Worm (Caenorhabditis elegans) whole organism, midembryonic: ENCODE data around the gene sec-16A.2.
"Not testable (repeated sequence)": the region's sequence is repeated elsewhere in the genome, so short reads cannot be mapped to it uniquely, and the experiment has no call there.

Source experiments
- T22C8.4 ChIP-seq: fragments of 200-800 bp; sonication (Bioruptor generic); IDR thresholded peaks from 2 replicates; pipeline ENCODE4 v1.3.6; 2022; ENCODE audit warnings: missing genetic modification characterization, missing compliant biosample characterization
- cog-1 ChIP-seq: sonication (generic microtip); optimal IDR thresholded peaks from 2 replicates; lab custom pipeline; 2016; ENCODE audit warnings: missing genetic modification characterization, missing compliant biosample characterization
- flt-1 ChIP-seq: fragments of 200-800 bp; sonication (Bioruptor generic); IDR thresholded peaks from 2 replicates; pipeline ENCODE4 v1.3.6; 2022; ENCODE audit warnings: missing genetic modification characterization, missing compliant biosample characterization
- klf-2 ChIP-seq: fragments of 200-800 bp; sonication (Bioruptor generic); conservative IDR thresholded peaks from 2 replicates; pipeline ENCODE4 v1.3.6; 2022; ENCODE audit warnings: missing genetic modification reagents, missing genetic modification characterization, missing compliant biosample characterization
- med-1 ChIP-seq: sonication (generic microtip); optimal IDR thresholded peaks from 2 replicates; lab custom pipeline; 2017; ENCODE audit warnings: missing genetic modification characterization, mild to moderate bottlenecking, missing compliant biosample characterization, antibody characterized with exemption, missing genetic modification reagents; ENCODE audit not compliant: insufficient read depth
- ref-1 ChIP-seq: fragments of 200-800 bp; sonication (Bioruptor generic); conservative IDR thresholded peaks from 2 replicates; pipeline ENCODE4 v1.3.6; 2022; ENCODE audit warnings: missing genetic modification reagents, missing genetic modification characterization, missing compliant biosample characterization
- tab-1 ChIP-seq: fragments of 200-800 bp; sonication (Bioruptor generic); IDR thresholded peaks from 2 replicates; pipeline ENCODE4 v1.3.6; 2022; ENCODE audit warnings: missing genetic modification characterization, missing compliant biosample characterization
- ztf-23 ChIP-seq: fragments of 200-800 bp; sonication (Bioruptor generic); IDR thresholded peaks from 2 replicates; pipeline ENCODE4 v1.3.6; 2022; ENCODE audit warnings: missing genetic modification reagents, missing genetic modification characterization, missing compliant biosample characterization
- ztf-29 ChIP-seq: fragments of 200-800 bp; sonication (Bioruptor generic); IDR thresholded peaks from 2 replicates; pipeline ENCODE4 v1.3.6; 2022; ENCODE audit warnings: missing genetic modification reagents, missing genetic modification characterization, missing compliant biosample characterization

Gene sec-16A.2

DNA sequence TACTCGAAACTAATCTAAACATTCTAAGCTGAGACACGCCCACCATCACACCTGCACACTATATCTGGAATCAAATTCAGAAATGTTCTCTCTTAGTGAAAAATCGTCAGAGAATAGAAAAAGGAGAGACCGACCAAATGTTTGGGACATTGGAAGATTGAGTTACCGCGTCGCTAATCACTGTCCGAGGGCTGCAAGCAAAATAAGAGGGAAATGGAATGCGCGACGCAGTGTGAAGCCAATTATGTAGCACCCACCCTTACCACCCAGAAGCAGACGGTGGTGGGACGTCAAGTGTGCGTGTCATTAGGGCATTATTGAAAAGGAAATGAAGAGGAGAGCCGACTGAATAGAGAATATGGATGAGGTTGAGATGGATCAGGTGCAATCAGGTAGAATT is 24.5 kb downstream of the sec-16A.2 start:
- no peak for TF ChIP-seq klf-2 (GFP tag; lab: Robert Waterston, UW)
- no peak for TF ChIP-seq flt-1
- no peak for TF ChIP-seq cog-1 (tag; lab: Kevin White, UChicago)
- TF ChIP-seq ztf-23 (GFP tag; lab: Robert Waterston, UW), result no peak
- TF ChIP-seq tab-1 (GFP tag; lab: Robert Waterston, UW), result no peak
- no peak for TF ChIP-seq med-1
- no peak for TF ChIP-seq ztf-29 (GFP tag; lab: Robert Waterston, UW)
- TF ChIP-seq T22C8.4 (GFP tag; lab: Robert Waterston, UW), result no peak
- no peak for TF ChIP-seq ref-1

ce11 chrX:8318950-8319349 is 31.9 kb downstream of the sec-16A.2 start, which contains the start of gene srh-11:
Gene srh-11, minus strand, starts transcription at chrX:8319050.
- TF ChIP-seq T22C8.4 (GFP tag; lab: Robert Waterston, UW) (no peak), cog-1 (tag; lab: Kevin White, UChicago) (no peak), ztf-23 (GFP tag; lab: Robert Waterston, UW) (no peak), flt-1 (no peak), med-1 (no peak), ztf-29 (GFP tag; lab: Robert Waterston, UW) (no peak), ref-1 (no peak), klf-2 (GFP tag; lab: Robert Waterston, UW) (no peak), tab-1 (GFP tag; lab: Robert Waterston, UW) (no peak)

ce11 chrX:8320889-8321288 is 33.8 kb downstream of the sec-16A.2 start, which contains the start of gene pqn-57:
Gene pqn-57, minus strand, starts transcription at chrX:8320989.
- TF ChIP-seq ztf-23 (GFP tag; lab: Robert Waterston, UW) (no peak), tab-1 (GFP tag; lab: Robert Waterston, UW) (no peak), ref-1 (no peak), klf-2 (GFP tag; lab: Robert Waterston, UW) (no peak), T22C8.4 (GFP tag; lab: Robert Waterston, UW) (no peak)

ce11 chrX:8321811-8322210 is 34.8 kb downstream of the sec-16A.2 start, which contains the start of gene abu-9:
Gene abu-9, plus strand, starts transcription at chrX:8322111.
- TF ChIP-seq flt-1; tab-1 (GFP tag; lab: Robert Waterston, UW); med-1: not testable (repeated sequence)

DNA sequence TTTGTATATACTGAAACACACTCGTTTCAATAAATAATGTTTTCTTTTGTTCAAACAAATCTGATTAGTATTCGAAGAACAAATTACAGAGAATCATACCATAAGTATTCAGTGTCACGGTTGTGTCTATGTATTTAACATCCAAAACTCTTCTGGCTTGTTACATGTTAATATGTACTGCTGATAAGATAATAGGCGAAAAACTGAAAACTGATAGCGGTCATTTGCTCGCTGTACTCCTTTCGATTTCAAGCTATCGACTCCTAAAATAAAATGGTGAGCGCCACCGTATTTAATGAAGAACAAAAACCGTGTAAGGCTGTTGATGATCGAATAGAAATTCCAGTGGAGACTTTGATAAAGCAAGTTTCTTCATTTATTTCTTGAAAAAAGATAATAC is 36.3 kb downstream of the sec-16A.2 start, which contains the start of gene R09F10.1:
Gene R09F10.1, plus strand, starts transcription at position 222 of the 400 bp plus-strand sequence.
- TF ChIP-seq T22C8.4 (GFP tag; lab: Robert Waterston, UW), result no peak
- TF ChIP-seq med-1, result no peak
- TF ChIP-seq cog-1 (tag; lab: Kevin White, UChicago), result no peak
- no peak for TF ChIP-seq klf-2 (GFP tag; lab: Robert Waterston, UW)
- TF ChIP-seq ref-1, result no peak
- no peak for TF ChIP-seq flt-1
- no peak for TF ChIP-seq tab-1 (GFP tag; lab: Robert Waterston, UW)
- TF ChIP-seq ztf-23 (GFP tag; lab: Robert Waterston, UW), result no peak
- no peak for TF ChIP-seq ztf-29 (GFP tag; lab: Robert Waterston, UW)

ce11 chrX:8326394-8326793 is 39.3 kb downstream of the sec-16A.2 start, which contains the start of gene R09F10.8:
Gene R09F10.8, minus strand, starts transcription at chrX:8326451.
- TF ChIP-seq ztf-23 (GFP tag; lab: Robert Waterston, UW) (no peak), med-1 (no peak), ref-1 (no peak), cog-1 (tag; lab: Kevin White, UChicago) (no peak), flt-1 (no peak), T22C8.4 (GFP tag; lab: Robert Waterston, UW) (no peak), ztf-29 (GFP tag; lab: Robert Waterston, UW) (no peak), klf-2 (GFP tag; lab: Robert Waterston, UW) (no peak), tab-1 (GFP tag; lab: Robert Waterston, UW) (no peak)

DNA sequence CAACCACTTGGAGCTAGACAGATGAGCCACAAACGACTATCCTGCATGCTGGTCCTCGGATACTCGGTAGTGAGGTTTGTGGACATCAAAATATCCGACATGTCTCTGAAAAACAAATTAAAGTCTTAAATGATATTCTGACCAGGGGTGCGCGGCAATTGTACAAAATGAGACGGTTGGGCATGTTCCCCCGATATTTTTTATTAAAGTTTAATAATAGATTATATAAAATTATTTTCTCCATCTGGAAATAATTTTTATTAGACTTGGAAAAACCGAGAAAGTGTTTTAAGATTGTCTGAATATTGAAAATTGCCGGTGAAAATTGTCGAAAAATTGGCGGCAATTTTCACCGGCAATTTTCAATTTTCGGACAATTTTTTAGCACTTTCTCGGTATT is 40.8 kb downstream of the sec-16A.2 start, which contains the start of gene F55E10.4:
Gene F55E10.4, minus strand, starts transcription at position 101 of the 400 bp plus-strand sequence.
- TF ChIP-seq ztf-29 (GFP tag; lab: Robert Waterston, UW) (no peak), cog-1 (tag; lab: Kevin White, UChicago) (no peak), med-1 (no peak)

ce11 chrX:8340393-8340792 is 53.3 kb downstream of the sec-16A.2 start, which contains the start of gene F55E10.2:
Gene F55E10.2, plus strand, starts transcription at chrX:8340693.
- no peak for TF ChIP-seq flt-1
- no peak for TF ChIP-seq T22C8.4 (GFP tag; lab: Robert Waterston, UW)
- no peak for TF ChIP-seq ztf-23 (GFP tag; lab: Robert Waterston, UW)
- no peak for TF ChIP-seq klf-2 (GFP tag; lab: Robert Waterston, UW)
- TF ChIP-seq tab-1 (GFP tag; lab: Robert Waterston, UW), result no peak
- TF ChIP-seq med-1, result no peak
- TF ChIP-seq cog-1 (tag; lab: Kevin White, UChicago), result no peak
- TF ChIP-seq ref-1, result no peak
- no peak for TF ChIP-seq ztf-29 (GFP tag; lab: Robert Waterston, UW)

DNA sequence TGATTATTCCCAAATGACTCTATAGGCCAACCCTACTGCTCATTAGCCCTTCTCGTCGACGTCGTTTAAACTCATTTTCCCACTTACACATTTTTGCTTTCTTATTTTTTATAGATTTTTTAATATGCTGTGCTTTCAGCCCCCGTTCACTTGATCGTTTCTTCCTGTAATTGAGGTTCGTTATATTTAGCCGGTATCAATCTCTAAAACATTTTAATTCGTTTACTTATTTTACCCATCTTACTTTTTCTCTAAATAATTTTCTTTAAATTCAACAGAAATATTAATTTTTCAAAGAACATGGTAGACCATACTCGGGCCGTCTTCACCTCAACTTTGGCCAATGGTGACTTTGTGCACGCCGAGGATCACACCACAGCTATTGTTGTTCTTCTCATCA is 54.6 kb downstream of the sec-16A.2 start, which contains the start of gene F55E10.1:
Gene F55E10.1, plus strand, starts transcription at position 301 of the 400 bp plus-strand sequence.
- TF ChIP-seq ref-1 (no peak), flt-1 (no peak), ztf-29 (GFP tag; lab: Robert Waterston, UW) (no peak), T22C8.4 (GFP tag; lab: Robert Waterston, UW) (no peak), klf-2 (GFP tag; lab: Robert Waterston, UW) (no peak), ztf-23 (GFP tag; lab: Robert Waterston, UW) (no peak), cog-1 (tag; lab: Kevin White, UChicago) (no peak), tab-1 (GFP tag; lab: Robert Waterston, UW) (no peak), med-1 (no peak)
